Worm (Caenorhabditis elegans) whole organism, late embryonic: ENCODE data around the gene R02E4.1.

Experiments used
- C08G9.2 ChIP-seq: sonication (generic microtip); optimal IDR thresholded peaks from 2 replicates; lab custom pipeline; 2016; ENCODE audit warnings: mild to moderate bottlenecking, missing genetic modification characterization, moderate library complexity, missing compliant biosample characterization
- C38D4.7 ChIP-seq: fragments of 200-800 bp; sonication (Bioruptor generic); optimal IDR thresholded peaks from 2 replicates; lab custom pipeline; 2018; ENCODE audit warnings: mild to moderate bottlenecking, missing genetic modification characterization, moderate library complexity, missing compliant biosample characterization
- F13H6.1 ChIP-seq: sonication (generic microtip); optimal IDR thresholded peaks from 2 replicates; lab custom pipeline; 2016; ENCODE audit warnings: missing genetic modification characterization, missing compliant biosample characterization
- K02D7.2 ChIP-seq: sonication (generic microtip); optimal IDR thresholded peaks from 2 replicates; lab custom pipeline; 2017; ENCODE audit warnings: mild to moderate bottlenecking, missing genetic modification characterization, missing compliant biosample characterization
- K09A11.1 ChIP-seq: sonication (generic microtip); optimal IDR thresholded peaks from 2 replicates; lab custom pipeline; 2017; ENCODE audit warnings: antibody characterized with exemption, mild to moderate bottlenecking, missing genetic modification characterization, missing compliant biosample characterization; ENCODE audit not compliant: insufficient read depth
- ceh-14 ChIP-seq: sonication (generic microtip); optimal IDR thresholded peaks from 2 replicates; lab custom pipeline; 2016; ENCODE audit warnings: missing genotype, missing genetic modification characterization, missing compliant biosample characterization
- ceh-18 ChIP-seq: sonication (generic microtip); optimal IDR thresholded peaks from 2 replicates; lab custom pipeline; 2016; ENCODE audit warnings: missing genetic modification characterization, missing compliant biosample characterization
- ceh-2 ChIP-seq: sonication (generic microtip); optimal IDR thresholded peaks from 2 replicates; lab custom pipeline; 2016; ENCODE audit warnings: missing genotype, missing genetic modification characterization, missing compliant biosample characterization
- ceh-45 ChIP-seq: fragments of 200-800 bp; sonication (Bioruptor generic); IDR thresholded peaks from 2 replicates; pipeline ENCODE4 v1.3.6; 2022; ENCODE audit warnings: missing genetic modification reagents, missing genetic modification characterization, missing compliant biosample characterization
- ceh-9 ChIP-seq: sonication (generic microtip); optimal IDR thresholded peaks from 2 replicates; lab custom pipeline; 2016; ENCODE audit warnings: mild to moderate bottlenecking, missing genetic modification characterization, inconsistent platforms, missing compliant biosample characterization
- dve-1 ChIP-seq: sonication (generic microtip); optimal IDR thresholded peaks from 2 replicates; lab custom pipeline; 2017; ENCODE audit warnings: antibody characterized with exemption, mild to moderate bottlenecking, missing genetic modification characterization, missing compliant biosample characterization
- elt-2 ChIP-seq: sonication (generic microtip); optimal IDR thresholded peaks from 2 replicates; lab custom pipeline; 2016; ENCODE audit warnings: missing genetic modification reagents, missing genetic modification characterization, missing compliant biosample characterization
- elt-4 ChIP-seq: sonication (generic microtip); optimal IDR thresholded peaks from 2 replicates; lab custom pipeline; 2016; ENCODE audit warnings: missing genetic modification characterization, missing compliant biosample characterization
- ets-4 ChIP-seq: sonication (generic microtip); optimal IDR thresholded peaks from 2 replicates; lab custom pipeline; 2016; ENCODE audit warnings: missing genetic modification characterization, missing compliant biosample characterization
- fkh-10 ChIP-seq: fragments of 150-350 bp; optimal IDR thresholded peaks from 2 replicates; lab custom pipeline; 2014; ENCODE audit warnings: missing biosample characterization, missing genetic modification reagents, missing genetic modification characterization
- fkh-6 ChIP-seq: sonication (generic microtip); optimal IDR thresholded peaks from 2 replicates; lab custom pipeline; 2016; ENCODE audit warnings: missing genetic modification characterization, missing compliant biosample characterization
- gmeb-2 ChIP-seq: sonication (generic microtip); optimal IDR thresholded peaks from 2 replicates; lab custom pipeline; 2016; ENCODE audit warnings: missing genetic modification characterization, inconsistent platforms, missing compliant biosample characterization
- hlh-6 ChIP-seq: sonication (generic microtip); optimal IDR thresholded peaks from 2 replicates; lab custom pipeline; 2016; ENCODE audit warnings: missing genotype, missing genetic modification characterization, missing compliant biosample characterization
- hlh-8 ChIP-seq: sonication (generic microtip); optimal IDR thresholded peaks from 2 replicates; lab custom pipeline; 2016; ENCODE audit warnings: missing genotype, missing genetic modification characterization, missing compliant biosample characterization
- lim-6 ChIP-seq: sonication (generic microtip); optimal IDR thresholded peaks from 2 replicates; lab custom pipeline; 2016; ENCODE audit warnings: missing genetic modification characterization, missing compliant biosample characterization
- madf-2 ChIP-seq: sonication (generic microtip); optimal IDR thresholded peaks from 2 replicates; lab custom pipeline; 2017; ENCODE audit warnings: missing genetic modification characterization, missing compliant biosample characterization
- mec-3 ChIP-seq: sonication (generic microtip); optimal IDR thresholded peaks from 2 replicates; lab custom pipeline; 2016; ENCODE audit warnings: borderline replicate concordance, missing genetic modification characterization, missing compliant biosample characterization
- nhr-232 ChIP-seq: sonication (generic microtip); optimal IDR thresholded peaks from 2 replicates; lab custom pipeline; 2016; ENCODE audit warnings: missing genetic modification characterization, missing compliant biosample characterization
- npax-4 ChIP-seq: sonication (generic microtip); optimal IDR thresholded peaks from 2 replicates; lab custom pipeline; 2016; ENCODE audit warnings: missing genetic modification characterization, missing compliant biosample characterization
- odd-2 ChIP-seq: sonication (generic microtip); optimal IDR thresholded peaks from 2 replicates; lab custom pipeline; 2017; ENCODE audit warnings: antibody characterized with exemption, mild to moderate bottlenecking, missing genetic modification characterization, missing compliant biosample characterization
- pag-3 ChIP-seq: sonication (generic microtip); optimal IDR thresholded peaks from 2 replicates; lab custom pipeline; 2016; ENCODE audit warnings: missing compliant biosample characterization, missing genetic modification characterization, borderline replicate concordance
- pat-9 ChIP-seq: fragments of 200-800 bp; sonication (Bioruptor generic); optimal IDR thresholded peaks from 2 replicates; lab custom pipeline; 2018; ENCODE audit warnings: mild to moderate bottlenecking, missing genetic modification characterization, moderate library complexity, missing compliant biosample characterization
- pax-1 ChIP-seq: fragments of 150-350 bp; optimal IDR thresholded peaks from 2 replicates; lab custom pipeline; 2014; ENCODE audit warnings: missing biosample characterization, missing genetic modification characterization
- pha-2 ChIP-seq: sonication (generic microtip); optimal IDR thresholded peaks from 2 replicates; lab custom pipeline; 2017; ENCODE audit warnings: mild to moderate bottlenecking, missing genetic modification characterization, missing compliant biosample characterization
- ref-2 ChIP-seq: sonication (generic microtip); optimal IDR thresholded peaks from 2 replicates; lab custom pipeline; 2016; ENCODE audit warnings: missing genetic modification characterization, missing compliant biosample characterization
- sdc-2 ChIP-seq: sonication (generic microtip); optimal IDR thresholded peaks from 2 replicates; lab custom pipeline; 2016; ENCODE audit warnings: missing genotype, missing genetic modification characterization, missing compliant biosample characterization
- sox-4 ChIP-seq: sonication (generic microtip); optimal IDR thresholded peaks from 2 replicates; lab custom pipeline; 2017; ENCODE audit warnings: mild to moderate bottlenecking, missing genetic modification characterization, inconsistent platforms, missing compliant biosample characterization
- ttx-3 ChIP-seq: sonication (generic microtip); optimal IDR thresholded peaks from 2 replicates; lab custom pipeline; 2016; ENCODE audit warnings: missing genetic modification reagents, missing genetic modification characterization, missing compliant biosample characterization
- unc-42 ChIP-seq: sonication (generic microtip); optimal IDR thresholded peaks from 2 replicates; lab custom pipeline; 2016; ENCODE audit warnings: missing genotype, missing genetic modification characterization, missing compliant biosample characterization
- unc-55 ChIP-seq: sonication (generic microtip); optimal IDR thresholded peaks from 2 replicates; lab custom pipeline; 2017; ENCODE audit warnings: missing biosample characterization, missing genetic modification reagents, missing genetic modification characterization
- ztf-16 ChIP-seq: sonication (generic microtip); optimal IDR thresholded peaks from 2 replicates; lab custom pipeline; 2017; ENCODE audit warnings: missing genetic modification characterization, missing compliant biosample characterization

Gene R02E4.1

DNA sequence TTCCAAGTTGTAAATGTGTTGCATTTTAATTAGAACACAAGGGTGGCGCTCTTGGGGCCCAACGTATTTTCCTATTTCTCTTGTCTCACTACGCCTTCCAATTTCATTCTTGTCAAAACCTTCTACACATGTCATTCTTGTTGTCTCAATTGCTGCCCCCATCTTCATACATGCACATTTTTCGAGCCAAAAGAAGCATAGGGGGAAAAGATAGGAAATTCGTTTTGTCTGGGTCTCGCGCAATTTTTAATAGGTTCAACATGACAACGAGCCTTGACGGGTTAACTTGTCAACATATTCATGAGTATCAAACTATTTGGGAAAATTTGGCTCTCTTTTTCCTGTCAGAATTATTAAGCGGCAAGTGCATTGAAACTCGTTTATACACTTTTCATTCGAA lies 19.0 kb upstream of the R02E4.1 start:
- TF ChIP-seq dve-1 (tag; lab: Kevin White, UChicago), result no peak
- TF ChIP-seq unc-55 (GFP tag; lab: Kevin White, UChicago), result peak; percentile 38
- TF ChIP-seq unc-42 (tag; lab: Kevin White, UChicago), result peak; percentile 52
- no peak for TF ChIP-seq pax-1 (tag; lab: Kevin White, UChicago)
- TF ChIP-seq ceh-18 (tag; lab: Kevin White, UChicago), result no peak
- no peak for TF ChIP-seq ets-4 (tag; lab: Kevin White, UChicago)
- peak; percentile 23 for TF ChIP-seq ceh-14 (tag; lab: Kevin White, UChicago)
- TF ChIP-seq ceh-9 (tag; lab: Kevin White, UChicago), result no peak

DNA sequence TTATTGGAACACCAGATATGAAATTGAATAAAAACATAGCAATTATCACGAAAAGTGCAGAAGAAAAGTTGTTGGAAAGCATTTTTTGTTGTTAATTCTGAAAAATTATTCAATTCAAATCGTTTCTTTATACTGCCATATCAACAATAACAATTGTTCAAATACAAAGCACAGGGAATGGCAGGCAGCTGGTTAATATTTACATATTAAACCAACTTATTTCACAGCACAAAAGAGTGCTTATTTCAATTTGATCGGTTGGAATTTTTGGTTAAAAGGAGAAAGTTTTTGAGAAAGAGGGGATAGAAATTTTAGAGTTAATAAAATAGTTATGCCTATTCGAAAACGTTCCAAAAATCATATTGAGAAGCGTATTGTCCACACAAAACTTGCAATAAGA lies 16.6 kb upstream of the R02E4.1 start, which contains the start of gene F09F9.3:
Gene F09F9.3, minus strand, starts transcription at position 101 of the 400 bp plus-strand sequence.
- TF ChIP-seq pag-3 (tag; lab: Kevin White, UChicago) (no peak), lim-6 (no peak), madf-2 (no peak), fkh-10 (no peak), C08G9.2 (tag; lab: Kevin White, UChicago) (no peak), fkh-6 (no peak), mec-3 (tag; lab: Kevin White, UChicago) (no peak), K02D7.2 (tag; lab: Kevin White, UChicago) (no peak), ttx-3 (tag; lab: Kevin White, UChicago) (no peak), pat-9 (tag; lab: Kevin White, UChicago) (no peak), ceh-14 (tag; lab: Kevin White, UChicago) (no peak)

DNA sequence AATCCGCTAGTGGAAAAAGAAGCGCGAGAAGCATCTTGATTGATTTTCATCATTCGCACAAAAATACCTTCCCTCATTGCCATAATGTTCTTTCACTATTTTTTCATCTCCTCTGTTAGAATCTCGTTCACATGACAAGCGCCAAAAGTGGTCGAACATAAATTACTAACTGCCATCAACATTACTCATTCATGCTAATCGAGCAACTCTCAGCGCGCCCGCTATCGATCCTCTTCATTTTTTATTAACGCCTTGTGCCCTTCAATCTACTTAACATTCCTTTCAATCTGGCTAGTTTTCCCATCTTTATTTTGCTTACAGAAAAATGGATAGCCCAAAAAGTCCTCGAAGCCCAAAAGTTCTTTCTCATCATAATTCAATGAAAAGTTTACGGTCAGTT lies 13.3 kb upstream of the R02E4.1 start, which contains the start of gene F09F9.5:
Gene F09F9.5, plus strand, starts transcription at position 301 of the 400 bp plus-strand sequence.
- TF ChIP-seq pha-2 (tag; lab: Kevin White, UChicago) (no peak), ceh-2 (tag; lab: Kevin White, UChicago) (no peak), C08G9.2 (tag; lab: Kevin White, UChicago) (no peak), ceh-9 (tag; lab: Kevin White, UChicago) (no peak), K09A11.1 (tag; lab: Kevin White, UChicago) (no peak), C38D4.7 (no peak), ceh-45 (GFP tag; lab: Robert Waterston, UW) (no peak), hlh-8 (tag; lab: Kevin White, UChicago) (no peak), gmeb-2 (tag; lab: Kevin White, UChicago) (no peak), odd-2 (tag; lab: Kevin White, UChicago) (no peak), F13H6.1 (no peak), hlh-6 (no peak), elt-4 (no peak), npax-4 (tag; lab: Kevin White, UChicago) (no peak), pax-1 (tag; lab: Kevin White, UChicago) (no peak)

DNA sequence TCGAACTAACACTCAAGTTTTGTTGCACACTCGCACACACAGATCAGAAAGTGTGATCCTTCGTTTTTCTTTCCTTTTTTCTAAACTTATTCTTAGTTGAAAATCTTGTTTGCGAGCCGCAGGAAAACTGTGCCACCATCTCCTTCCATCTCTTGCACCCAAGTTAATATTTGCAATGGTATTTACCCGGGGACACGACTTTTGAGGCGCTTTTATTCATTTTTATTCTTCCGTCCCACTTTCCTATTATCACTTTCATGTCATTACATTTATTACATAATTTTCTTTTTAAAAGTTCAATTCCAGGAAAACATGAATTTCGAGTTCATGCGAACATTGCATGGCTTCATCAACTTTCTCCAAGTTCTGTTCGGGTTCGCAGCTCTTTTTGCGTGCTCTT lies 10.7 kb upstream of the R02E4.1 start, which contains the start of gene F09F9.1:
Gene F09F9.1, plus strand, starts transcription at position 301 of the 400 bp plus-strand sequence.
- TF ChIP-seq elt-2 (tag; lab: Kevin White, UChicago) (no peak), ref-2 (tag; lab: Kevin White, UChicago) (no peak), ceh-2 (tag; lab: Kevin White, UChicago) (no peak), sdc-2 (tag; lab: Kevin White, UChicago) (no peak), ttx-3 (tag; lab: Kevin White, UChicago) (no peak), lim-6 (no peak), ztf-16 (tag; lab: Kevin White, UChicago) (no peak), sox-4 (no peak), nhr-232 (tag; lab: Kevin White, UChicago) (no peak), npax-4 (tag; lab: Kevin White, UChicago) (no peak), hlh-8 (tag; lab: Kevin White, UChicago) (no peak), pax-1 (tag; lab: Kevin White, UChicago) (no peak), elt-4 (no peak)
